Fruit fly (Drosophila melanogaster) whole organism, embryonic: Measurements from ENCODE around the gene CG31637.

Source experiments
- Bgb ChIP-seq: fragments of 200-800 bp; sonication (Bioruptor generic); IDR thresholded peaks from 2 replicates; pipeline ENCODE4 v1.3.6; 2022; ENCODE audit warnings: missing biosample characterization, missing genetic modification characterization; ENCODE audit not compliant: partially characterized antibody
- C15 ChIP-seq: fragments of 200-800 bp; sonication (Bioruptor generic); IDR thresholded peaks from 3 replicates; pipeline ENCODE4 v1.3.6; 2022; ENCODE audit warnings: missing biosample characterization, missing genetic modification characterization
- CG16779 ChIP-seq: fragments of 200-800 bp; sonication (Bioruptor generic); IDR thresholded peaks from 2 replicates; pipeline ENCODE4 v1.3.6; 2022; ENCODE audit warnings: missing biosample characterization, missing genetic modification characterization
- CG17186 ChIP-seq: fragments of 200-800 bp; sonication (Bioruptor generic); optimal IDR thresholded peaks from 3 replicates; lab custom pipeline; 2017; ENCODE audit warnings: missing biosample characterization, missing genetic modification reagents, missing genetic modification characterization
- CG17359 ChIP-seq: fragments of 200-800 bp; sonication (Bioruptor generic); optimal IDR thresholded peaks from 3 replicates; lab custom pipeline; 2018; ENCODE audit warnings: missing biosample characterization, mild to moderate bottlenecking, missing genetic modification characterization, moderate library complexity
- CG18476 ChIP-seq: fragments of 200-800 bp; sonication (Bioruptor generic); optimal IDR thresholded peaks from 2 replicates; lab custom pipeline; 2016; ENCODE audit warnings: missing biosample characterization, mild to moderate bottlenecking, missing genetic modification characterization
- CG2120 ChIP-seq: fragments of 200-800 bp; sonication (Bioruptor generic); optimal IDR thresholded peaks from 3 replicates; lab custom pipeline; 2016; ENCODE audit warnings: missing biosample characterization, missing genetic modification characterization
- CG2712 ChIP-seq: fragments of 200-800 bp; optimal IDR thresholded peaks from 3 replicates; lab custom pipeline; 2019; ENCODE audit warnings: missing biosample characterization, mild to moderate bottlenecking, missing genetic modification characterization, moderate library complexity
- CG2889 ChIP-seq: fragments of 200-800 bp; sonication (Bioruptor generic); IDR thresholded peaks from 3 replicates; pipeline ENCODE4 v1.3.6; 2022; ENCODE audit warnings: missing biosample characterization, missing genetic modification characterization
- CG32767 ChIP-seq: fragments of 200-800 bp; sonication (Bioruptor generic); IDR thresholded peaks from 2 replicates; pipeline ENCODE4 v1.3.6; 2022; ENCODE audit warnings: missing biosample characterization, missing genetic modification characterization
- CG32772 ChIP-seq: fragments of 200-800 bp; sonication (Bioruptor generic); IDR thresholded peaks from 2 replicates; pipeline ENCODE4 v1.3.6; 2022; ENCODE audit warnings: missing biosample characterization, missing genetic modification characterization
- CG5245 ChIP-seq: fragments of 200-800 bp; sonication (Bioruptor generic); optimal IDR thresholded peaks from 3 replicates; lab custom pipeline; 2016; ENCODE audit warnings: missing biosample characterization, missing genetic modification characterization
- CG6254 ChIP-seq: fragments of 200-800 bp; sonication (Bioruptor generic); optimal IDR thresholded peaks from 3 replicates; lab custom pipeline; 2017; ENCODE audit warnings: mild to moderate bottlenecking, missing biosample characterization, missing genetic modification reagents, missing genetic modification characterization
- CG7357 ChIP-seq: fragments of 200-800 bp; sonication (Bioruptor generic); IDR thresholded peaks from 3 replicates; pipeline ENCODE4 v1.3.6; 2022; ENCODE audit warnings: missing biosample characterization, missing genetic modification characterization
- CG7928 ChIP-seq: fragments of 200-800 bp; sonication (Bioruptor generic); optimal IDR thresholded peaks from 2 replicates; lab custom pipeline; 2017; ENCODE audit warnings: missing biosample characterization, mild to moderate bottlenecking, missing genetic modification characterization
- CG8924 ChIP-seq: fragments of 200-800 bp; optimal IDR thresholded peaks from 3 replicates; lab custom pipeline; 2019; ENCODE audit warnings: missing biosample characterization, mild to moderate bottlenecking, missing genetic modification characterization, moderate library complexity
- CkIIα-i1 ChIP-seq: fragments of 200-800 bp; sonication (Bioruptor generic); IDR thresholded peaks from 2 replicates; pipeline ENCODE4 v1.3.6; 2022; ENCODE audit warnings: missing biosample characterization, missing genetic modification characterization
- Deaf1 ChIP-seq: fragments of 200-800 bp; optimal IDR thresholded peaks from 3 replicates; lab custom pipeline; 2019; ENCODE audit warnings: missing biosample characterization, mild to moderate bottlenecking, missing genetic modification characterization, moderate library complexity
- Fer1 ChIP-seq: fragments of 200-800 bp; sonication (Bioruptor generic); optimal IDR thresholded peaks from 2 replicates; lab custom pipeline; 2017; ENCODE audit warnings: missing biosample characterization, mild to moderate bottlenecking, missing genetic modification characterization
- H15 ChIP-seq: fragments of 200-800 bp; sonication (Bioruptor generic); IDR thresholded peaks from 3 replicates; pipeline ENCODE4 v1.3.6; 2022; ENCODE audit warnings: missing biosample characterization, missing genetic modification characterization
- HLH54F ChIP-seq: fragments of 200-800 bp; sonication (Bioruptor generic); optimal IDR thresholded peaks from 3 replicates; lab custom pipeline; 2016; ENCODE audit warnings: missing biosample characterization, missing genetic modification characterization
- HLHmδ ChIP-seq: fragments of 200-800 bp; sonication (Bioruptor generic); optimal IDR thresholded peaks from 2 replicates; lab custom pipeline; 2018; ENCODE audit warnings: missing biosample characterization, mild to moderate bottlenecking, missing genetic modification characterization, moderate library complexity
- Hmr ChIP-seq: fragments of 200-800 bp; sonication (Bioruptor generic); optimal IDR thresholded peaks from 3 replicates; lab custom pipeline; 2017; ENCODE audit warnings: mild to moderate bottlenecking, missing biosample characterization, missing genetic modification reagents, missing genetic modification characterization
- Lim3 ChIP-seq: fragments of 200-800 bp; sonication (Bioruptor generic); IDR thresholded peaks from 2 replicates; pipeline ENCODE4 v1.3.6; 2022; ENCODE audit warnings: missing biosample characterization, missing genetic modification characterization
- MTF-1 ChIP-seq: fragments of 200-800 bp; sonication (Bioruptor generic); optimal IDR thresholded peaks from 2 replicates; lab custom pipeline; 2018; ENCODE audit warnings: missing biosample characterization, mild to moderate bottlenecking, missing genetic modification characterization, borderline replicate concordance
- Oaz ChIP-seq: fragments of 200-800 bp; sonication (Bioruptor generic); IDR thresholded peaks from 2 replicates; pipeline ENCODE4 v1.3.6; 2022; ENCODE audit warnings: missing biosample characterization, missing genetic modification characterization
- Oli ChIP-seq: fragments of 200-800 bp; sonication (Bioruptor generic); optimal IDR thresholded peaks from 2 replicates; lab custom pipeline; 2018; ENCODE audit warnings: missing biosample characterization, mild to moderate bottlenecking, missing genetic modification characterization, moderate library complexity
- Pdp1 ChIP-seq, 2 experiments: fragments of 200-800 bp; sonication (Bioruptor generic); optimal IDR thresholded peaks; 3 replicates each; lab custom pipeline; 2016; ENCODE audit warnings: missing biosample characterization in 2 of 2, missing genetic modification characterization in 2 of 2, mild to moderate bottlenecking in 1 of 2, moderate library complexity in 1 of 2
- Side ChIP-seq: fragments of 200-800 bp; sonication (Bioruptor generic); optimal IDR thresholded peaks from 2 replicates; lab custom pipeline; 2016; ENCODE audit warnings: missing biosample characterization, missing genetic modification characterization
- amos ChIP-seq: fragments of 200-800 bp; sonication (Bioruptor generic); IDR thresholded peaks from 2 replicates; pipeline ENCODE4 v1.3.6; 2022; ENCODE audit warnings: missing biosample characterization, missing genetic modification characterization; ENCODE audit not compliant: partially characterized antibody
- ara ChIP-seq: fragments of 200-800 bp; sonication (Bioruptor generic); IDR thresholded peaks from 2 replicates; pipeline ENCODE4 v1.3.6; 2022; ENCODE audit warnings: missing biosample characterization, missing genetic modification characterization
- bowl ChIP-seq: fragments of 200-800 bp; sonication (Bioruptor generic); IDR thresholded peaks from 2 replicates; pipeline ENCODE4 v1.3.6; 2022; ENCODE audit warnings: missing biosample characterization, missing genetic modification characterization
- cato ChIP-seq: fragments of 200-800 bp; sonication (Bioruptor generic); optimal IDR thresholded peaks from 2 replicates; lab custom pipeline; 2016; ENCODE audit warnings: missing biosample characterization, missing genetic modification characterization, borderline replicate concordance
- chn ChIP-seq: fragments of 200-800 bp; sonication (Bioruptor generic); optimal IDR thresholded peaks from 2 replicates; lab custom pipeline; 2016; ENCODE audit warnings: missing biosample characterization, missing genetic modification characterization
- corto ChIP-seq: fragments of 200-800 bp; sonication (Bioruptor generic); optimal IDR thresholded peaks from 2 replicates; lab custom pipeline; 2016; ENCODE audit warnings: missing biosample characterization, mild to moderate bottlenecking, missing genetic modification characterization, moderate library complexity
- croc ChIP-seq: fragments of 200-800 bp; sonication (Bioruptor generic); conservative IDR thresholded peaks from 3 replicates; pipeline ENCODE4 v1.3.6; 2022; ENCODE audit warnings: missing biosample characterization, missing genetic modification characterization
- crp ChIP-seq, 2 experiments: fragments of 200-800 bp; sonication (Bioruptor generic); optimal IDR thresholded peaks; 2 replicates in 1 of 2; 3 replicates in 1 of 2; lab custom pipeline; 2017; ENCODE audit warnings: missing biosample characterization in 2 of 2, missing genetic modification characterization in 2 of 2, mild to moderate bottlenecking in 1 of 2, moderate library complexity in 1 of 2
- dmrt11E ChIP-seq: fragments of 200-800 bp; sonication (Bioruptor generic); optimal IDR thresholded peaks from 3 replicates; lab custom pipeline; 2018; ENCODE audit warnings: missing biosample characterization, mild to moderate bottlenecking, missing genetic modification characterization, moderate library complexity
- ewg ChIP-seq: fragments of 200-800 bp; sonication (Bioruptor generic); optimal IDR thresholded peaks from 3 replicates; lab custom pipeline; 2017; ENCODE audit warnings: mild to moderate bottlenecking, missing biosample characterization, missing genetic modification reagents, missing genetic modification characterization
- fd3F ChIP-seq: fragments of 200-800 bp; sonication (Bioruptor generic); optimal IDR thresholded peaks from 2 replicates; lab custom pipeline; 2018; ENCODE audit warnings: missing biosample characterization, mild to moderate bottlenecking, missing genetic modification characterization, moderate library complexity
- kay ChIP-seq: fragments of 200-800 bp; sonication (Bioruptor generic); optimal IDR thresholded peaks from 2 replicates; lab custom pipeline; 2016; ENCODE audit warnings: missing biosample characterization, missing genetic modification characterization
- lov ChIP-seq, 2 experiments: fragments of 200-800 bp in 1 of 2; fragments of >200 bp in 1 of 2; sonication (Bioruptor generic) in 1 of 2; IDR thresholded peaks in 1 of 2; optimal IDR thresholded peaks in 1 of 2; 2 replicates in 1 of 2; 3 replicates in 1 of 2; pipeline versions ENCODE4 v1.3.6 to Lab custom; 2017 to 2022; ENCODE audit warnings: missing biosample characterization in 1 of 2, missing genetic modification characterization in 1 of 2
- onecut ChIP-seq: fragments of 200-800 bp; sonication (Bioruptor generic); IDR thresholded peaks from 2 replicates; pipeline ENCODE4 v1.3.6; 2022; ENCODE audit warnings: missing biosample characterization, missing genetic modification characterization
- pfk ChIP-seq: fragments of 200-800 bp; sonication (Bioruptor generic); optimal IDR thresholded peaks from 2 replicates; lab custom pipeline; 2018; ENCODE audit warnings: missing biosample characterization, mild to moderate bottlenecking, missing genetic modification characterization, moderate library complexity
- pita ChIP-seq: fragments of 200-800 bp; sonication (Bioruptor generic); optimal IDR thresholded peaks from 2 replicates; lab custom pipeline; 2017; ENCODE audit warnings: missing biosample characterization, mild to moderate bottlenecking, missing genetic modification characterization
- sens-2 ChIP-seq: fragments of 200-800 bp; sonication (Bioruptor generic); IDR thresholded peaks from 2 replicates; pipeline ENCODE4 v1.3.6; 2022; ENCODE audit warnings: missing biosample characterization, missing genetic modification characterization
- sima ChIP-seq: fragments of 200-800 bp; sonication (Bioruptor generic); optimal IDR thresholded peaks from 2 replicates; lab custom pipeline; 2016; ENCODE audit warnings: missing biosample characterization, missing genetic modification characterization
- sr ChIP-seq: fragments of 200-800 bp; sonication (Bioruptor generic); IDR thresholded peaks from 3 replicates; pipeline ENCODE4 v1.3.6; 2022; ENCODE audit warnings: missing biosample characterization, missing genetic modification characterization
- tap ChIP-seq: fragments of 200-800 bp; optimal IDR thresholded peaks from 3 replicates; lab custom pipeline; 2019; ENCODE audit warnings: missing biosample characterization, mild to moderate bottlenecking, missing genetic modification characterization, moderate library complexity
- tx ChIP-seq: fragments of 200-800 bp; sonication (Bioruptor generic); optimal IDR thresholded peaks from 2 replicates; lab custom pipeline; 2016; ENCODE audit warnings: missing biosample characterization, missing genetic modification characterization

Gene CG31637

dm6 chr2L:6465497-6465896 lies 33.0 kb upstream of the CG31637 start, which contains the start of gene Rchy1 (continued):
- no peak for TF ChIP-seq Lim3
- no peak for TF ChIP-seq CG2712 (tag; lab: Kevin White, UChicago)
- no peak for TF ChIP-seq CG18476 (GFP tag; lab: Kevin White, UChicago)
- 0 out of 2 replicates have a peak, but pooled peaks have one; percentile 17 for TF ChIP-seq sens-2
- TF ChIP-seq CG5245 (GFP tag; lab: Kevin White, UChicago), result no peak
- TF ChIP-seq pita (GFP tag; lab: Kevin White, UChicago), result no peak
- no peak for TF ChIP-seq Oaz (GFP tag; lab: Robert Waterston, UW)
- TF ChIP-seq dmrt11E (tag; lab: Kevin White, UChicago), result no peak
- TF ChIP-seq ewg, result no peak
- TF ChIP-seq tx (GFP tag; lab: Kevin White, UChicago), result no peak
- TF ChIP-seq H15 (GFP tag; lab: Robert Waterston, UW), result no peak
- no peak for TF ChIP-seq chn (GFP tag; lab: Kevin White, UChicago)
- no peak for TF ChIP-seq CkIIα-i1 (GFP tag; lab: Robert Waterston, UW)
- peak; percentile 46 for TF ChIP-seq Hmr
- peak; percentile 13; the same call in 1 of the 2 replicates for TF ChIP-seq CG32767 (GFP tag; lab: Robert Waterston, UW)
- peak; percentile 65 for TF ChIP-seq Fer1 (GFP tag; lab: Kevin White, UChicago)
- TF ChIP-seq tap (tag; lab: Kevin White, UChicago), result no peak
- no peak for TF ChIP-seq CG7928 (GFP tag; lab: Kevin White, UChicago)
- no peak for TF ChIP-seq CG7357
- no peak for TF ChIP-seq pfk (GFP tag; lab: Kevin White, UChicago)
- peak; percentile 4 for TF ChIP-seq CG17359
- TF ChIP-seq CG6254 (GFP tag; lab: Kevin White, UChicago), result no peak
- TF ChIP-seq HLHmδ (GFP tag; lab: Kevin White, UChicago), result no peak
- TF ChIP-seq corto (GFP tag; lab: Kevin White, UChicago), result no peak
- no peak for TF ChIP-seq sima (GFP tag; lab: Kevin White, UChicago)
- no peak for TF ChIP-seq croc
- TF ChIP-seq CG32772 (GFP tag; lab: Robert Waterston, UW), result no peak
- TF ChIP-seq kay (GFP tag; lab: Kevin White, UChicago), result no peak
- peak in 1 of 2 experiments; percentile 8 for TF ChIP-seq Pdp1 (GFP tag; optimal IDR thresholded peaks at IDR 0.05; lab: Kevin White, UChicago)
- no peak for TF ChIP-seq ara (GFP tag; lab: Robert Waterston, UW)
- TF ChIP-seq lov (optimal IDR thresholded peaks at IDR 0.05; lab: Kevin White, UChicago), result no peak
- no peak for TF ChIP-seq lov (GFP tag; IDR thresholded peaks at IDR 0.05; lab: Robert Waterston, UW)
- TF ChIP-seq Side, result no peak
- TF ChIP-seq crp (GFP tag; optimal IDR thresholded peaks at IDR 0.05; lab: Kevin White, UChicago), result no peak
- peak; percentile 17; the same call in 1 of the 2 replicates for TF ChIP-seq amos
- TF ChIP-seq bowl, result 0 out of 2 replicates have a peak, but pooled peaks have one; percentile 12
- TF ChIP-seq CG8924 (tag; lab: Kevin White, UChicago), result no peak
- no peak for TF ChIP-seq sr (GFP tag; lab: Robert Waterston, UW)
- TF ChIP-seq CG2889 (GFP tag; lab: Robert Waterston, UW), result no peak
- no peak for TF ChIP-seq C15 (GFP tag; lab: Robert Waterston, UW)
- TF ChIP-seq CG16779 (GFP tag; lab: Robert Waterston, UW), result 0 out of 2 replicates have a peak, but pooled peaks have one; percentile 18
- no peak for TF ChIP-seq Oli
- peak; percentile 32 for TF ChIP-seq MTF-1
- peak; percentile 54; the same call in 1 of the 2 replicates for TF ChIP-seq Bgb (GFP tag; lab: Robert Waterston, UW)
- TF ChIP-seq onecut (GFP tag; lab: Robert Waterston, UW), result no peak; the same call in 1 of the 2 replicates
- TF ChIP-seq Deaf1 (tag; lab: Kevin White, UChicago), result peak; percentile 79
- no peak for TF ChIP-seq HLH54F (GFP tag; lab: Kevin White, UChicago)
- no peak for TF ChIP-seq fd3F (GFP tag; lab: Kevin White, UChicago)
- TF ChIP-seq cato (GFP tag; lab: Kevin White, UChicago), result no peak
- no peak for TF ChIP-seq CG2120 (GFP tag; lab: Kevin White, UChicago)
- TF ChIP-seq CG17186, result no peak
